Worm (Caenorhabditis elegans): Measurements from ENCODE around the gene cct-1.

cct-1 gene

ce11 chrII:8137379-8137778 lies 47.9 kb upstream of the cct-1 start:
- no peak for TF ChIP-seq mdl-1 (tag; optimal IDR thresholded peaks at IDR 0.05)
- no peak for TF ChIP-seq C34B4.2 (tag; optimal IDR thresholded peaks at IDR 0.05)
- TF ChIP-seq jun-1 (tag; optimal IDR thresholded peaks at IDR 0.05), result no peak
- no peak for TF ChIP-seq nhr-12 (tag; optimal IDR thresholded peaks at IDR 0.05)
- TF ChIP-seq zag-1 (tag; optimal IDR thresholded peaks at IDR 0.05), result no peak
- no peak for TF ChIP-seq nhr-84 (tag; optimal IDR thresholded peaks at IDR 0.05)
- TF ChIP-seq efl-3 (GFP tag; optimal IDR thresholded peaks at IDR 0.05), result no peak
- TF ChIP-seq ztf-11 (tag; optimal IDR thresholded peaks at IDR 0.05), result no peak
- TF ChIP-seq isw-1 (GFP tag; IDR thresholded peaks at IDR 0.05), result no peak; the same call in 1 of the 2 replicates
- peak; percentile 37 for TF ChIP-seq pax-3 (tag; optimal IDR thresholded peaks at IDR 0.05)
- TF ChIP-seq unc-86 (tag; optimal IDR thresholded peaks at IDR 0.05), result no peak
- peak; percentile 35 for TF ChIP-seq nhr-237 (tag; optimal IDR thresholded peaks at IDR 0.05)
- no peak for TF ChIP-seq egl-13 (tag; optimal IDR thresholded peaks at IDR 0.05)
- TF ChIP-seq egl-27 (tag; optimal IDR thresholded peaks at IDR 0.05), result no peak
- no peak for TF ChIP-seq unc-30 (tag; optimal IDR thresholded peaks at IDR 0.05)
- TF ChIP-seq zip-4 (GFP tag; optimal IDR thresholded peaks at IDR 0.05), result no peak
- TF ChIP-seq lin-39 (tag; optimal IDR thresholded peaks at IDR 0.05), result no peak
- no peak for TF ChIP-seq unc-98 (GFP tag; IDR thresholded peaks at IDR 0.05)
- no peak for TF ChIP-seq C04F5.9 (tag; optimal IDR thresholded peaks at IDR 0.05)
- no peak for TF ChIP-seq ceh-8 (GFP tag; optimal IDR thresholded peaks at IDR 0.05)
- TF ChIP-seq C16A3.4 (tag; optimal IDR thresholded peaks at IDR 0.05), result no peak
- TF ChIP-seq ces-1 (GFP tag; optimal IDR thresholded peaks at IDR 0.05), result no peak
- no peak for TF ChIP-seq vab-15 (tag; optimal IDR thresholded peaks at IDR 0.05)
- no peak for TF ChIP-seq elt-2 (tag; optimal IDR thresholded peaks at IDR 0.05)
- no peak for TF ChIP-seq nhr-19 (GFP tag; conservative IDR thresholded peaks at IDR 0.05)
- peak; percentile 54 for TF ChIP-seq nhr-71 (tag; optimal IDR thresholded peaks at IDR 0.05)
- peak; percentile 42 for TF ChIP-seq snu-23 (GFP tag; optimal IDR thresholded peaks at IDR 0.05)
- TF ChIP-seq snpc-4 (tag; optimal IDR thresholded peaks at IDR 0.05), result no peak
- TF ChIP-seq lsy-2 (tag; optimal IDR thresholded peaks at IDR 0.05), result peak; percentile 15 to 88
- peak; percentile 65 to 73 for TF ChIP-seq efl-1 (optimal IDR thresholded peaks at IDR 0.05)
- TF ChIP-seq efl-1 (GFP tag; optimal IDR thresholded peaks at IDR 0.05 in 1 of 2), result peak; percentile 65 to 97
- TF ChIP-seq irx-1 (tag; optimal IDR thresholded peaks at IDR 0.05), result no peak
- TF ChIP-seq xbp-1 (tag; optimal IDR thresholded peaks at IDR 0.05), result peak; percentile 1
- no peak for TF ChIP-seq blmp-1 (tag; optimal IDR thresholded peaks at IDR 0.05)
- peak; percentile 34 for TF ChIP-seq lin-13 (GFP tag; optimal IDR thresholded peaks at IDR 0.05)
- TF ChIP-seq nhr-28 (tag; optimal IDR thresholded peaks at IDR 0.05), result no peak
- TF ChIP-seq skn-1 (tag; optimal IDR thresholded peaks at IDR 0.05), result peak; percentile 33
- TF ChIP-seq lin-15B (tag; optimal IDR thresholded peaks at IDR 0.05), result no peak
- TF ChIP-seq rnt-1 (tag; optimal IDR thresholded peaks at IDR 0.05), result no peak
- TF ChIP-seq dpl-1 (GFP tag; optimal IDR thresholded peaks at IDR 0.05), result peak; percentile 47 to 70 (median 65)
- TF ChIP-seq aly-2 (tag; optimal IDR thresholded peaks at IDR 0.05), result no peak
- TF ChIP-seq fkh-8 (tag; optimal IDR thresholded peaks at IDR 0.05), result peak; percentile 55
- no peak for TF ChIP-seq grh-1 (GFP tag; IDR thresholded peaks at IDR 0.05)
- TF ChIP-seq lin-14 (GFP tag; optimal IDR thresholded peaks at IDR 0.05), result peak; percentile 46
- TF ChIP-seq hlh-4 (tag; optimal IDR thresholded peaks at IDR 0.05), result no peak
- no peak for TF ChIP-seq sup-37 (GFP tag; optimal IDR thresholded peaks at IDR 0.05)
- no peak for TF ChIP-seq nhr-90 (tag; optimal IDR thresholded peaks at IDR 0.05; ENCODE audit: poor library complexity)
- TF ChIP-seq fkh-4 (tag; optimal IDR thresholded peaks at IDR 0.05; ENCODE audit: borderline replicate concordance), result no peak
- TF ChIP-seq lir-3 (tag; optimal IDR thresholded peaks at IDR 0.05; ENCODE audit: poor library complexity), result peak; percentile 54
- TF ChIP-seq mab-9 (GFP tag; IDR thresholded peaks at IDR 0.05), result no peak
- no peak for TF ChIP-seq swsn-7 (tag; optimal IDR thresholded peaks at IDR 0.05)
- TF ChIP-seq ceh-90 (tag; optimal IDR thresholded peaks at IDR 0.05), result no peak
- TF ChIP-seq mef-2 (tag; optimal IDR thresholded peaks at IDR 0.05), result no peak
- TF ChIP-seq fkh-10 (GFP tag; optimal IDR thresholded peaks at IDR 0.05), result no peak

Data from whole organism, L1 larva.